Worm (Caenorhabditis elegans) whole organism, late embryonic: Measurements from ENCODE around the gene B0361.4.

Experiments used
- lim-6 ChIP-seq: sonication (generic microtip); optimal IDR thresholded peaks from 2 replicates; lab custom pipeline; 2016; ENCODE audit warnings: missing genetic modification characterization, missing compliant biosample characterization
- pag-3 ChIP-seq: sonication (generic microtip); optimal IDR thresholded peaks from 2 replicates; lab custom pipeline; 2016; ENCODE audit warnings: missing compliant biosample characterization, missing genetic modification characterization, borderline replicate concordance
- pha-4 ChIP-seq: fragments of 150-350 bp; optimal IDR thresholded peaks from 2 replicates; lab custom pipeline; 2018; ENCODE audit warnings: missing biosample characterization, missing genetic modification reagents, missing genetic modification characterization

- TF ChIP-seq pha-4 (tag; lab: Kevin White, UChicago): no peak
- no peak for TF ChIP-seq lim-6 (tag; lab: Kevin White, UChicago)
- TF ChIP-seq pag-3: no peak
Observed at ce11 chrIII:7275296-7275695, 16.5 kb downstream of the B0361.4 start, which contains the start of gene psd-1.
